Worm (Caenorhabditis elegans) whole organism, dauer: ENCODE results near the gene ZK218.4.

Experiments
- unc-62 ChIP-seq: sonication (generic microtip); optimal IDR thresholded peaks from 2 replicates; lab custom pipeline; 2017; ENCODE audit warnings: missing biosample characterization, missing genetic modification reagents, missing genetic modification characterization

Gene ZK218.4

ce11 chrV:17108310-17108709 is 9.7 kb downstream of the ZK218.4 start, which contains the start of gene ZK218.11:
Gene ZK218.11, minus strand, starts transcription at chrV:17108410.
- TF ChIP-seq unc-62 (GFP tag; lab: Kevin White, UChicago): no peak
